Fruit fly (Drosophila melanogaster): ENCODE data around the gene Ugt36D1.

The Ugt36D1 gene

dm6 chr2L:18834525-18834924 is 11.2 kb downstream of the Ugt36D1 start:
- TF ChIP-seq CG9948 (tag; optimal IDR thresholded peaks at IDR 0.05) (no peak), CG15710 (tag; optimal IDR thresholded peaks at IDR 0.05) (no peak), CG34367 (tag; optimal IDR thresholded peaks at IDR 0.05) (no peak), CG8301 (tag; optimal IDR thresholded peaks at IDR 0.05) (no peak), CG13204 (GFP tag; optimal IDR thresholded peaks at IDR 0.05) (no peak), rn (GFP tag; IDR thresholded peaks at IDR 0.05) (no peak), Ets98B (GFP tag; IDR thresholded peaks at IDR 0.05) (no peak), CG8159 (tag; optimal IDR thresholded peaks at IDR 0.05) (no peak), CG32121 (GFP tag; IDR thresholded peaks at IDR 0.05) (no peak), CG14655 (GFP tag; optimal IDR thresholded peaks at IDR 0.05) (no peak), CG12605 (GFP tag; IDR thresholded peaks at IDR 0.05) (no peak), D1 (tag; optimal IDR thresholded peaks at IDR 0.05) (no peak), EcR (GFP tag; optimal IDR thresholded peaks at IDR 0.05) (no peak), CG10348 (GFP tag; IDR thresholded peaks at IDR 0.05) (no peak), Pif1B (GFP tag; optimal IDR thresholded peaks at IDR 0.05) (no peak)

- TF ChIP-seq EcR (GFP tag; optimal IDR thresholded peaks at IDR 0.05) (no peak), CG13204 (GFP tag; optimal IDR thresholded peaks at IDR 0.05) (no peak), CG14655 (GFP tag; optimal IDR thresholded peaks at IDR 0.05) (no peak), CG9948 (tag; optimal IDR thresholded peaks at IDR 0.05) (peak; percentile 10), CG34367 (tag; optimal IDR thresholded peaks at IDR 0.05) (peak; percentile 11), CG15710 (tag; optimal IDR thresholded peaks at IDR 0.05) (peak; percentile 33), CG8301 (tag; optimal IDR thresholded peaks at IDR 0.05) (peak; percentile 27), CG17806 (tag; optimal IDR thresholded peaks at IDR 0.05) (peak; percentile 29), CG10348 (GFP tag; IDR thresholded peaks at IDR 0.05) (no peak), D1 (tag; optimal IDR thresholded peaks at IDR 0.05) (no peak), gl (tag; optimal IDR thresholded peaks at IDR 0.05) (no peak), CG12605 (GFP tag; IDR thresholded peaks at IDR 0.05) (no peak), CG32121 (GFP tag; IDR thresholded peaks at IDR 0.05) (peak; percentile 56), Pif1B (GFP tag; optimal IDR thresholded peaks at IDR 0.05) (peak; percentile 63), rn (GFP tag; IDR thresholded peaks at IDR 0.05) (no peak), Ets98B (GFP tag; IDR thresholded peaks at IDR 0.05) (peak; percentile 44), Pif1A (GFP tag; optimal IDR thresholded peaks at IDR 0.05) (no peak), fd96Ca (GFP tag; IDR thresholded peaks at IDR 0.05) (peak; percentile 72), CG8159 (tag; optimal IDR thresholded peaks at IDR 0.05) (no peak), Snoo (tag; optimal IDR thresholded peaks at IDR 0.05) (peak; percentile 63), CG4496 (GFP tag; IDR thresholded peaks at IDR 0.05) (peak; percentile 55; the same call in 1 of the 3 replicates)
These were observed 16.0 kb downstream of the Ugt36D1 start, which contains the start of gene CG10600 for dm6 chr2L:18839143-18839872. Gene CG10600, minus strand, starts transcription at chr2L:18839679.

dm6 chr2L:18841210-18841609 is 17.9 kb downstream of the Ugt36D1 start, which contains the start of gene CG31752:
Gene CG31752, minus strand, starts transcription at chr2L:18841310.
- TF ChIP-seq rn (GFP tag; IDR thresholded peaks at IDR 0.05) = no peak
- no peak for TF ChIP-seq CG17806 (tag; optimal IDR thresholded peaks at IDR 0.05)
- TF ChIP-seq D1 (tag; optimal IDR thresholded peaks at IDR 0.05) = no peak
- TF ChIP-seq CG15710 (tag; optimal IDR thresholded peaks at IDR 0.05) = no peak
- TF ChIP-seq CG8301 (tag; optimal IDR thresholded peaks at IDR 0.05) = no peak
- TF ChIP-seq CG13204 (GFP tag; optimal IDR thresholded peaks at IDR 0.05) = no peak
- no peak for TF ChIP-seq CG12605 (GFP tag; IDR thresholded peaks at IDR 0.05)
- no peak for TF ChIP-seq Pif1A (GFP tag; optimal IDR thresholded peaks at IDR 0.05)
- TF ChIP-seq gl (tag; optimal IDR thresholded peaks at IDR 0.05) = no peak
- TF ChIP-seq CG4496 (GFP tag; IDR thresholded peaks at IDR 0.05) = no peak
- no peak for TF ChIP-seq CG34367 (tag; optimal IDR thresholded peaks at IDR 0.05)
- no peak for TF ChIP-seq Snoo (tag; optimal IDR thresholded peaks at IDR 0.05)
- no peak for TF ChIP-seq EcR (GFP tag; optimal IDR thresholded peaks at IDR 0.05)
- no peak for TF ChIP-seq CG9948 (tag; optimal IDR thresholded peaks at IDR 0.05)
- TF ChIP-seq Pif1B (GFP tag; optimal IDR thresholded peaks at IDR 0.05) = no peak
- no peak for TF ChIP-seq CG14655 (GFP tag; optimal IDR thresholded peaks at IDR 0.05)

- TF ChIP-seq CG34367 (tag; optimal IDR thresholded peaks at IDR 0.05) (no peak), Pif1B (GFP tag; optimal IDR thresholded peaks at IDR 0.05) (no peak), CG8159 (tag; optimal IDR thresholded peaks at IDR 0.05) (no peak), Ets98B (GFP tag; IDR thresholded peaks at IDR 0.05) (no peak), CG10348 (GFP tag; IDR thresholded peaks at IDR 0.05) (no peak), CG14655 (GFP tag; optimal IDR thresholded peaks at IDR 0.05) (no peak), gl (tag; optimal IDR thresholded peaks at IDR 0.05) (no peak), Snoo (tag; optimal IDR thresholded peaks at IDR 0.05) (no peak), fd96Ca (GFP tag; IDR thresholded peaks at IDR 0.05) (no peak), rn (GFP tag; IDR thresholded peaks at IDR 0.05) (no peak)
These were observed 20.2 kb downstream of the Ugt36D1 start for dm6 chr2L:18843560-18843959.

dm6 chr2L:18844479-18844878 is 21.1 kb downstream of the Ugt36D1 start, which contains the start of gene CG33120:
Gene CG33120, minus strand, starts transcription at chr2L:18844579.
- no peak for TF ChIP-seq D1 (tag; optimal IDR thresholded peaks at IDR 0.05)
- no peak for TF ChIP-seq CG12605 (GFP tag; IDR thresholded peaks at IDR 0.05)
- TF ChIP-seq CG17806 (tag; optimal IDR thresholded peaks at IDR 0.05) = no peak
- TF ChIP-seq CG8159 (tag; optimal IDR thresholded peaks at IDR 0.05) = no peak

dm6 chr2L:18844917-18845509 is 21.7 kb downstream of the Ugt36D1 start, which contains the start of gene CG17321:
Gene CG17321, plus strand, starts transcription at chr2L:18845184.
- TF ChIP-seq Pif1A (GFP tag; optimal IDR thresholded peaks at IDR 0.05) (no peak), Pif1B (GFP tag; optimal IDR thresholded peaks at IDR 0.05) (peak; percentile 15)

Measured in whole organism, pupa.